Worm (Caenorhabditis elegans): ENCODE data around the gene era-1.
A peak's percentile ranks its signal among the peaks of the same experiment; 100 is the strongest.

era-1 gene

DNA sequence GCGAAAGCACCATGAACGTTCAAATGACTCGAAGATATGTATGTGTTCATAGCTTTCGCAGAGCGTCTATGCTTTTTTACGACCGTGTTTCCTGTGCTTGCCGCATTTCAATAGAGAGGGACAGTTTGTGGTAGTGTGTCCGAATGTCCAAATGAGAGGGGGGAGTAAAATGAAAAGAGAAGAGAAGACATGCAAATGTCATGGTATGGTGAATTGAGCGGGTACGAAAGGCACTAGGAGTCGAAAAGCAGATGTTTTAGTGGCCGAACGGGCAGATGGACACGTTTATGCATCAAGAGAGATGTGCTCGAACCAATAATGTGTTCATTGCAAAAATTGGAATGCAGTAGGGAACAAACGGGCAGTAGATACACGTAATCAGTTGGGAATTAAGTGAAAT is 17.4 kb upstream of the era-1 start:
- TF ChIP-seq nhr-28 (tag; optimal IDR thresholded peaks at IDR 0.05) (no peak), pha-4 (tag; optimal IDR thresholded peaks at IDR 0.05) (no peak), nhr-77 (tag; optimal IDR thresholded peaks at IDR 0.05) (no peak), ztf-11 (tag; optimal IDR thresholded peaks at IDR 0.05) (no peak)

- TF ChIP-seq mml-1 (tag; optimal IDR thresholded peaks at IDR 0.05) = no peak
These were observed 16.9 kb upstream of the era-1 start for ce11 chrV:6685963-6686362.

ce11 chrV:6688392-6688791 is 14.5 kb upstream of the era-1 start, which contains the start of gene K11G9.5:
Gene K11G9.5 (minus strand): TSS chrV:6688492.
- TF ChIP-seq fos-1 (tag; optimal IDR thresholded peaks at IDR 0.05) (no peak), nhr-76 (tag; optimal IDR thresholded peaks at IDR 0.05) (no peak), ceh-82 (tag; optimal IDR thresholded peaks at IDR 0.05) (no peak), elt-3 (tag; optimal IDR thresholded peaks at IDR 0.05) (no peak), nhr-23 (tag; optimal IDR thresholded peaks at IDR 0.05) (no peak), ztf-4 (tag; optimal IDR thresholded peaks at IDR 0.05) (no peak)

ce11 chrV:6690075-6690474 is 12.8 kb upstream of the era-1 start:
- peak; percentile 62 for TF ChIP-seq nhr-25 (tag; optimal IDR thresholded peaks at IDR 0.05)
- no peak for TF ChIP-seq skn-1 (tag; optimal IDR thresholded peaks at IDR 0.05)

- no peak for TF ChIP-seq hmg-11 (tag; optimal IDR thresholded peaks at IDR 0.05)
- TF ChIP-seq pqm-1 (tag; optimal IDR thresholded peaks at IDR 0.05) = peak; percentile 84
- TF ChIP-seq ceh-28 (tag; optimal IDR thresholded peaks at IDR 0.05) = no peak
- TF ChIP-seq nhr-28 (tag; optimal IDR thresholded peaks at IDR 0.05) = no peak
- TF ChIP-seq elt-2 (tag; optimal IDR thresholded peaks at IDR 0.05) = peak; percentile 53
- peak; percentile 37 for TF ChIP-seq pha-4 (tag; optimal IDR thresholded peaks at IDR 0.05)
- TF ChIP-seq ama-1 (optimal IDR thresholded peaks at IDR 0.05) = peak; percentile 8
- no peak for TF ChIP-seq lsy-12 (tag; optimal IDR thresholded peaks at IDR 0.05)
- no peak for TF ChIP-seq egl-27 (tag; optimal IDR thresholded peaks at IDR 0.05)
These were observed 11.0 kb upstream of the era-1 start, which contains the start of gene mtl-1 for ce11 chrV:6691813-6692351. Gene mtl-1 (minus strand): TSS chrV:6691863.

ce11 chrV:6694668-6695067 is 8.2 kb upstream of the era-1 start, which contains the start of gene W02F12.8:
Gene W02F12.8 (minus strand): TSS chrV:6694768.
- TF ChIP-seq ceh-28 (tag; optimal IDR thresholded peaks at IDR 0.05) (no peak), ZK546.5 (tag; optimal IDR thresholded peaks at IDR 0.05) (no peak), egl-27 (tag; optimal IDR thresholded peaks at IDR 0.05) (no peak), lin-15B (tag; optimal IDR thresholded peaks at IDR 0.05) (no peak), pha-4 (tag; optimal IDR thresholded peaks at IDR 0.05) (no peak)

DNA sequence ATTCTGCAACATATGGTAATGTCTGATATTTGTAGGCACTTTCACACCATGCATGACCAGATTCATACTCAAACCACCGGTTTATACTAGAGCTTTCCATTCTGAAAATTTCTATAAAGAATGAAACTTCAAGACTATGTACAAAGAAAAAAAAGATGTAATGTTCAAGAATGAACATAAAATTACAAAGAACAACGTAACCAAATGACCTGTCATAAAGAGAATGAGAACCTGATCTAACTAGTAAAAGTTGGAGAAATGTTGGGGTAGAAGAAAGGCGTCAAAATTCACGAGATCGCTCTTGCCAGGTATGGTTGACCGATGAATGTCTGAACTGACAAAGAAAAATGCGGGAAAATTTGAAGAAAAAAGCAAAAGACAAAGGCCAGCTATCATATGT is 5.3 kb upstream of the era-1 start, which contains the start of gene W02F12.2:
TSS of gene W02F12.2 (minus strand) at position 101 of the 400 bp plus-strand sequence.
- TF ChIP-seq mdl-1 (tag; optimal IDR thresholded peaks at IDR 0.05) (no peak), elt-3 (tag; optimal IDR thresholded peaks at IDR 0.05) (no peak), zag-1 (tag; optimal IDR thresholded peaks at IDR 0.05) (no peak), tbx-2 (tag; optimal IDR thresholded peaks at IDR 0.05) (no peak), nhr-76 (tag; optimal IDR thresholded peaks at IDR 0.05) (no peak)

- no peak for TF ChIP-seq sea-2 (GFP tag; optimal IDR thresholded peaks at IDR 0.05)
- TF ChIP-seq snpc-4 (tag; optimal IDR thresholded peaks at IDR 0.05) = no peak
- peak; percentile 31 for TF ChIP-seq nhr-43 (tag; optimal IDR thresholded peaks at IDR 0.05; ENCODE audit: poor library complexity, severe bottlenecking)
- TF ChIP-seq nhr-25 (tag; optimal IDR thresholded peaks at IDR 0.05) = peak; percentile 1
- TF ChIP-seq pha-4 (tag; optimal IDR thresholded peaks at IDR 0.05) = no peak
These were observed 3.8 kb upstream of the era-1 start for ce11 chrV:6699021-6699420.

Data from whole organism, L3 larva.